Fruit fly (Drosophila melanogaster) whole organism, embryonic: Measurements from ENCODE around the gene CG5565.

Experiments used
- BEAF-32 ChIP-seq: fragments of 200-800 bp; sonication (Bioruptor generic); optimal IDR thresholded peaks from 3 replicates; lab custom pipeline; 2017; ENCODE audit warnings: missing biosample characterization, missing genetic modification characterization, mild to moderate bottlenecking, moderate library complexity, missing genetic modification reagents
- CG10565 ChIP-seq: fragments of 200-800 bp; sonication (Bioruptor generic); optimal IDR thresholded peaks from 3 replicates; lab custom pipeline; 2016; ENCODE audit warnings: missing biosample characterization, mild to moderate bottlenecking, missing genetic modification characterization
- CG11247 ChIP-seq: fragments of 200-800 bp; sonication (Bioruptor generic); IDR thresholded peaks from 2 replicates; pipeline ENCODE4 v1.3.6; 2022; ENCODE audit warnings: missing biosample characterization, missing genetic modification characterization
- CG11398 ChIP-seq: fragments of 200-800 bp; sonication (Bioruptor generic); optimal IDR thresholded peaks from 2 replicates; lab custom pipeline; 2016; ENCODE audit warnings: missing biosample characterization, missing genetic modification characterization
- CG11504 ChIP-seq: fragments of 200-800 bp; sonication (Bioruptor generic); optimal IDR thresholded peaks from 3 replicates; lab custom pipeline; 2019; ENCODE audit warnings: missing biosample characterization, mild to moderate bottlenecking, missing genetic modification characterization, moderate library complexity
- CG11560 ChIP-seq: fragments of 200-800 bp; sonication (Bioruptor generic); IDR thresholded peaks from 3 replicates; pipeline ENCODE4 v1.3.6; 2022; ENCODE audit warnings: missing biosample characterization, missing genetic modification characterization
- CG12236 ChIP-seq: fragments of 200-800 bp; sonication (Bioruptor generic); optimal IDR thresholded peaks from 2 replicates; lab custom pipeline; 2016; ENCODE audit warnings: missing biosample characterization, missing genetic modification characterization
- CG14014 ChIP-seq: fragments of 200-800 bp; sonication (Bioruptor generic); IDR thresholded peaks from 2 replicates; pipeline ENCODE4 v1.3.6; 2022; ENCODE audit warnings: missing biosample characterization, missing genetic modification characterization
- CG14710 ChIP-seq: fragments of 200-800 bp; sonication (Bioruptor generic); optimal IDR thresholded peaks from 3 replicates; lab custom pipeline; 2019; ENCODE audit warnings: missing biosample characterization, mild to moderate bottlenecking, missing genetic modification characterization, moderate library complexity
- CG1529 ChIP-seq: fragments of 200-800 bp; sonication (Bioruptor generic); optimal IDR thresholded peaks from 3 replicates; lab custom pipeline; 2018; ENCODE audit warnings: missing biosample characterization, missing genetic modification characterization
- CG17328 ChIP-seq: fragments of 200-800 bp; sonication (Bioruptor generic); IDR thresholded peaks from 2 replicates; pipeline ENCODE4 v1.3.6; 2022; ENCODE audit warnings: missing biosample characterization, missing genetic modification characterization
- CG17361 ChIP-seq: fragments of 200-800 bp; sonication (Bioruptor generic); IDR thresholded peaks from 3 replicates; pipeline ENCODE4 v1.3.6; 2022; ENCODE audit warnings: missing biosample characterization, missing genetic modification characterization
- CG2120 ChIP-seq: fragments of 200-800 bp; sonication (Bioruptor generic); optimal IDR thresholded peaks from 3 replicates; lab custom pipeline; 2016; ENCODE audit warnings: missing biosample characterization, missing genetic modification characterization
- CG31441 ChIP-seq: fragments of 200-800 bp; sonication (Bioruptor generic); IDR thresholded peaks from 2 replicates; pipeline ENCODE4 v1.3.6; 2022; ENCODE audit warnings: missing biosample characterization, missing genetic modification characterization
- CG32772 ChIP-seq: fragments of 200-800 bp; sonication (Bioruptor generic); IDR thresholded peaks from 2 replicates; pipeline ENCODE4 v1.3.6; 2022; ENCODE audit warnings: missing biosample characterization, missing genetic modification characterization
- CG3281 ChIP-seq: fragments of 200-800 bp; sonication (Bioruptor generic); optimal IDR thresholded peaks from 3 replicates; lab custom pipeline; 2017; ENCODE audit warnings: missing biosample characterization, mild to moderate bottlenecking, missing genetic modification characterization
- CG34224 ChIP-seq: fragments of 200-800 bp; sonication (Bioruptor generic); IDR thresholded peaks from 3 replicates; pipeline ENCODE4 v1.3.6; 2022; ENCODE audit warnings: missing biosample characterization, missing genetic modification characterization; ENCODE audit not compliant: partially characterized antibody
- CG4424 ChIP-seq: fragments of 200-800 bp; sonication (Bioruptor generic); optimal IDR thresholded peaks from 3 replicates; lab custom pipeline; 2016; ENCODE audit warnings: missing biosample characterization, missing genetic modification characterization
- CG5180 ChIP-seq: fragments of 200-800 bp; sonication (Bioruptor generic); optimal IDR thresholded peaks from 3 replicates; lab custom pipeline; 2017; ENCODE audit warnings: missing biosample characterization, missing genetic modification characterization, mild to moderate bottlenecking, moderate library complexity, missing genetic modification reagents
- CG7839 ChIP-seq: fragments of 200-800 bp; sonication (Bioruptor generic); optimal IDR thresholded peaks from 3 replicates; lab custom pipeline; 2018; ENCODE audit warnings: missing biosample characterization, mild to moderate bottlenecking, missing genetic modification characterization, moderate library complexity
- CG7928 ChIP-seq: fragments of 200-800 bp; sonication (Bioruptor generic); optimal IDR thresholded peaks from 2 replicates; lab custom pipeline; 2017; ENCODE audit warnings: missing biosample characterization, mild to moderate bottlenecking, missing genetic modification characterization
- CG8388 ChIP-seq: fragments of 200-800 bp; sonication (Bioruptor generic); optimal IDR thresholded peaks from 2 replicates; lab custom pipeline; 2019; ENCODE audit warnings: missing biosample characterization, mild to moderate bottlenecking, missing genetic modification characterization, moderate library complexity
- Camta ChIP-seq: fragments of 200-800 bp; sonication (Bioruptor generic); optimal IDR thresholded peaks from 2 replicates; lab custom pipeline; 2016; ENCODE audit warnings: missing biosample characterization, missing genetic modification characterization
- Dref ChIP-seq: fragments of 200-800 bp; sonication (Bioruptor generic); IDR thresholded peaks from 2 replicates; pipeline ENCODE4 v1.3.6; 2022; ENCODE audit warnings: missing biosample characterization, missing genetic modification characterization
- Drgx ChIP-seq: fragments of 200-800 bp; sonication (Bioruptor generic); IDR thresholded peaks from 2 replicates; pipeline ENCODE4 v1.3.6; 2022; ENCODE audit warnings: missing biosample characterization, missing genetic modification characterization
- Ets65A ChIP-seq: fragments of 200-800 bp; sonication (Bioruptor generic); peaks from one replicate; lab custom pipeline; 2016; ENCODE audit warnings: missing biosample characterization, missing genetic modification characterization
- Gug ChIP-seq: fragments of 200-800 bp; sonication (Bioruptor generic); IDR thresholded peaks from 4 replicates; pipeline ENCODE4 v1.3.6; 2022; ENCODE audit warnings: missing biosample characterization, missing genetic modification characterization
- Hmr ChIP-seq: fragments of 200-800 bp; sonication (Bioruptor generic); optimal IDR thresholded peaks from 3 replicates; lab custom pipeline; 2017; ENCODE audit warnings: mild to moderate bottlenecking, missing biosample characterization, missing genetic modification reagents, missing genetic modification characterization
- Mes4 ChIP-seq: fragments of 200-800 bp; sonication (Bioruptor generic); optimal IDR thresholded peaks from 2 replicates; lab custom pipeline; 2016; ENCODE audit warnings: missing biosample characterization, missing genetic modification characterization
- Ssrp ChIP-seq: fragments of 200-800 bp; sonication (Bioruptor generic); optimal IDR thresholded peaks from 2 replicates; lab custom pipeline; 2018; ENCODE audit warnings: missing biosample characterization, mild to moderate bottlenecking, missing genetic modification characterization, moderate library complexity
- Xrp1 ChIP-seq: fragments of 200-800 bp; sonication (Bioruptor generic); IDR thresholded peaks from 2 replicates; pipeline ENCODE4 v1.3.6; 2022; ENCODE audit warnings: missing biosample characterization, missing genetic modification characterization
- amos ChIP-seq: fragments of 200-800 bp; sonication (Bioruptor generic); IDR thresholded peaks from 2 replicates; pipeline ENCODE4 v1.3.6; 2022; ENCODE audit warnings: missing biosample characterization, missing genetic modification characterization; ENCODE audit not compliant: partially characterized antibody
- ara ChIP-seq: fragments of 200-800 bp; sonication (Bioruptor generic); IDR thresholded peaks from 2 replicates; pipeline ENCODE4 v1.3.6; 2022; ENCODE audit warnings: missing biosample characterization, missing genetic modification characterization
- bsh ChIP-seq, 2 experiments: fragments of 200-800 bp; sonication (Bioruptor generic); optimal IDR thresholded peaks; 2 replicates each; lab custom pipeline; 2017 to 2018; ENCODE audit warnings: mild to moderate bottlenecking in 2 of 2, missing biosample characterization in 2 of 2, missing genetic modification characterization in 2 of 2, moderate library complexity in 1 of 2
- gce ChIP-seq: fragments of 200-800 bp; sonication (Bioruptor generic); IDR thresholded peaks from 3 replicates; pipeline ENCODE4 v1.3.6; 2022; ENCODE audit warnings: missing biosample characterization, missing genetic modification characterization
- grau ChIP-seq: fragments of 200-800 bp; optimal IDR thresholded peaks from 3 replicates; lab custom pipeline; 2019; ENCODE audit warnings: missing biosample characterization, mild to moderate bottlenecking, missing genetic modification characterization, moderate library complexity
- lola ChIP-seq, 3 experiments: fragments of >200 bp in 2 of 3; fragments of 200-800 bp in 1 of 3; sonication (Bioruptor generic) in 1 of 3; optimal IDR thresholded peaks; 2 replicates each; lab custom pipeline; 2017 to 2019; ENCODE audit warnings: missing biosample characterization in 3 of 3, missing genetic modification characterization in 3 of 3, mild to moderate bottlenecking in 1 of 3, moderate library complexity in 1 of 3
- nerfin-1 ChIP-seq: fragments of 200-800 bp; sonication (Bioruptor generic); optimal IDR thresholded peaks from 3 replicates; lab custom pipeline; 2019; ENCODE audit warnings: missing biosample characterization, mild to moderate bottlenecking, missing genetic modification characterization, moderate library complexity
- prd ChIP-seq, 3 experiments: fragments of >200 bp in 2 of 3; fragments of 200-800 bp in 1 of 3; sonication (Bioruptor generic) in 1 of 3; optimal IDR thresholded peaks in 2 of 3; IDR thresholded peaks in 1 of 3; 2 replicates in 2 of 3; 3 replicates in 1 of 3; pipeline versions ENCODE4 v1.3.6 to Lab custom; 2017 to 2022; ENCODE audit warnings: missing biosample characterization in 1 of 3, missing genetic modification characterization in 1 of 3
- row ChIP-seq: fragments of 200-800 bp; sonication (Bioruptor generic); IDR thresholded peaks from 3 replicates; pipeline ENCODE4 v1.3.6; 2022; ENCODE audit warnings: missing biosample characterization, missing genetic modification characterization
- seq ChIP-seq: fragments of 200-800 bp; sonication (Bioruptor generic); IDR thresholded peaks from 2 replicates; pipeline ENCODE4 v1.3.6; 2022; ENCODE audit warnings: missing biosample characterization, missing genetic modification characterization
- sisA ChIP-seq: fragments of 200-800 bp; sonication (Bioruptor generic); IDR thresholded peaks from 2 replicates; pipeline ENCODE4 v1.3.6; 2022; ENCODE audit warnings: missing biosample characterization, missing genetic modification characterization
- ssp ChIP-seq: fragments of 200-800 bp; sonication (Bioruptor generic); IDR thresholded peaks from 2 replicates; pipeline ENCODE4 v1.3.6; 2022; ENCODE audit warnings: missing biosample characterization, missing genetic modification characterization
- tap ChIP-seq: fragments of 200-800 bp; optimal IDR thresholded peaks from 3 replicates; lab custom pipeline; 2019; ENCODE audit warnings: missing biosample characterization, mild to moderate bottlenecking, missing genetic modification characterization, moderate library complexity
- trem ChIP-seq: fragments of 200-800 bp; optimal IDR thresholded peaks from 3 replicates; lab custom pipeline; 2019; ENCODE audit warnings: missing biosample characterization, mild to moderate bottlenecking, missing genetic modification characterization, moderate library complexity
- wor ChIP-seq: fragments of 200-800 bp; sonication (Bioruptor generic); IDR thresholded peaks from 2 replicates; pipeline ENCODE4 v1.3.6; 2022; ENCODE audit warnings: missing biosample characterization, missing genetic modification characterization
- zf30C ChIP-seq: fragments of 200-800 bp; sonication (Bioruptor generic); optimal IDR thresholded peaks from 3 replicates; lab custom pipeline; 2018; ENCODE audit warnings: missing biosample characterization, mild to moderate bottlenecking, missing genetic modification characterization
- zfh1 ChIP-seq: fragments of 200-800 bp; sonication (Bioruptor generic); IDR thresholded peaks from 3 replicates; pipeline ENCODE4 v1.3.6; 2022; ENCODE audit warnings: missing biosample characterization, missing genetic modification characterization
- zfh2 ChIP-seq: fragments of 200-800 bp; sonication (Bioruptor generic); optimal IDR thresholded peaks from 2 replicates; lab custom pipeline; 2016; ENCODE audit warnings: missing biosample characterization, missing genetic modification characterization

Gene CG5565

DNA sequence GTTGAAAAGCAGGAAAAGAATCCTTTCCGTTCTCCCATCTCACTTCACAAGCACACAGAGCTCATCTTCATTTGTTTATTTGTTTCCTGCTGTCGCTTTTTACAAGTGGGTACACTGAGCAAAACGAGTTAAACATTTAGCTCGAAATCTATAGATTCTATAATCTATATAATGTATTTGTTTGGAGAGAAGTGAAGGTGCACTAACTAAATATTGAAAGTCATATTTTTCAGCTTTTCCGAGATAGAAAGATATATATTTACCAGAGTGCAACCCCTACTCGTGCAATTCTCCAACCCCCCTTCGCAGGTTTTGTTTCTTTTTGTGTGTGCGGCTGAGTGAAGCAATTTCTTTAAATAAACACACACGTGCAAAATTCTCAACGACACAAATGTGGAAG is 32.1 kb upstream of the CG5565 start:
- TF ChIP-seq wor (GFP tag; lab: Robert Waterston, UW) (no peak), CG34224 (no peak), lola (GFP tag; optimal IDR thresholded peaks at IDR 0.05; lab: Kevin White, UChicago) (no peak), Drgx (GFP tag; lab: Robert Waterston, UW) (0 out of 2 replicates have a peak, but pooled peaks have one; percentile 29), gce (GFP tag; lab: Robert Waterston, UW) (no peak), CG11398 (no peak), tap (tag; lab: Kevin White, UChicago) (no peak), CG5180 (no peak), CG11560 (no peak), Ets65A (peak; percentile 53), CG10565 (GFP tag; lab: Kevin White, UChicago) (no peak), bsh (GFP tag; optimal IDR thresholded peaks at IDR 0.05; lab: Kevin White, UChicago) (peak in 1 of 2 experiments; percentile 27), nerfin-1 (peak; percentile 27), zf30C (GFP tag; lab: Kevin White, UChicago) (peak; percentile 33), CG17361 (0 out of 3 replicates have a peak, but pooled peaks have one; percentile 9), CG11247 (no peak), CG3281 (GFP tag; lab: Kevin White, UChicago) (no peak)

DNA sequence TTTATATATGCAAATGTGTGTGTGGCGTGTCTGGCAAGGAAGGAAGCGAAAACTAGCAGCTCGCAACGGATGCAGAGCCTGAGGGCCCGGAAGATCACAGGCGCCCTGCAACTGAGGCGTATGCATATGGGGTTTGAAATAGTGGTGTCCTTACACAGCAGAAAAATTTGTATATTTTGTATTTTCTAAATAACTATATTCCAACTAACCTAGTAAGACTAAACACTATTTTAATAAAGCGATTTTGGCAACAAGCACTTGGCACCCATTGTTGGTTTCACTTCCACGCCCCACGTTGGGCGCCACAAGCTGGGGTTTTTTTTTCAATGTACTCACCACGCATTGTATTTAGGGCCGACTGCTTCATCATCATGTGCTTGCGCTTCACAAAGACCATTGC is 30.8 kb upstream of the CG5565 start:
- TF ChIP-seq Ets65A = peak; percentile 74
- peak; percentile 47; the same call in 1 of the 3 replicates for TF ChIP-seq CG17361
- TF ChIP-seq CG12236 (GFP tag; lab: Kevin White, UChicago) = no peak
- no peak for TF ChIP-seq Hmr
- no peak for TF ChIP-seq trem (tag; lab: Kevin White, UChicago)
- no peak for TF ChIP-seq Dref (GFP tag; lab: Robert Waterston, UW)
- peak; percentile 6 for TF ChIP-seq Ssrp (tag; lab: Kevin White, UChicago)
- no peak for TF ChIP-seq CG17328 (GFP tag; lab: Robert Waterston, UW)
- no peak for TF ChIP-seq CG1529 (GFP tag; lab: Kevin White, UChicago)
- TF ChIP-seq zfh1 (GFP tag; lab: Robert Waterston, UW) = no peak
- TF ChIP-seq zfh2 = no peak
- TF ChIP-seq BEAF-32 (GFP tag; lab: Kevin White, UChicago) = no peak
- no peak for TF ChIP-seq Xrp1 (GFP tag; lab: Robert Waterston, UW)
- no peak for TF ChIP-seq amos (GFP tag; lab: Robert Waterston, UW)
- no peak for TF ChIP-seq CG14710 (tag; lab: Kevin White, UChicago)
- no peak for TF ChIP-seq CG7928 (GFP tag; lab: Kevin White, UChicago)
- TF ChIP-seq Camta (GFP tag; lab: Kevin White, UChicago) = no peak
- TF ChIP-seq Mes4 = no peak
- no peak for TF ChIP-seq CG34224
- no peak for TF ChIP-seq Gug

DNA sequence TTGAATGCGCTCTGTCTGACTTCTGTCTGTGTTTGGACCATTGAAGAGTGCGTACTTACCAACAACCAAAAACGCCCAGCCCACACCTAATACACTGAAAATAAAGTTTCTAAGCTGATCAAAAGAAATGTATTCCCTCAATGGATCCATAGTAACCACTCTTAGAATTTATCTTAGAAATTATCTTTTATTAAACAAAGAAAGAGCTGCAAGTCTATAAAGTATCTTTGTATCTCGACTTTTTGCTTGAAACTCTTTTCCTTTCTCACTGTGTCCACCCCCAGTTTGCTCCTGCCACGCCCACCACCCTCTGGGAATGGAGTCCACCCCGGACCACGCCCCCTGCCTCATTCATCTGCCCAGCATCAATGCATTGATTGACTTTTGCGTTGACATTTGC is 21.9 kb upstream of the CG5565 start:
- 0 out of 2 replicates have a peak, but pooled peaks have one; percentile 10 for TF ChIP-seq CG31441
- peak; percentile 9 for TF ChIP-seq CG8388
- peak; percentile 2 for TF ChIP-seq CG2120
- peak; percentile 7; the same call in 1 of the 2 replicates for TF ChIP-seq sisA (GFP tag; lab: Robert Waterston, UW)
- TF ChIP-seq CG4424 = no peak
- no peak for TF ChIP-seq prd (optimal IDR thresholded peaks at IDR 0.05; lab: Kevin White, UChicago)
- TF ChIP-seq prd (GFP tag; IDR thresholded peaks at IDR 0.05; lab: Robert Waterston, UW) = peak; percentile 7; the same call in 1 of the 3 replicates
- peak; percentile 14 for TF ChIP-seq grau (tag; lab: Kevin White, UChicago)
- 0 out of 2 replicates have a peak, but pooled peaks have one; percentile 31 for TF ChIP-seq seq (GFP tag; lab: Robert Waterston, UW)
- TF ChIP-seq ssp (GFP tag; lab: Robert Waterston, UW) = 0 out of 2 replicates have a peak, but pooled peaks have one; percentile 36
- TF ChIP-seq CG14014 (GFP tag; lab: Robert Waterston, UW) = 0 out of 2 replicates have a peak, but pooled peaks have one; percentile 14
- 0 out of 2 replicates have a peak, but pooled peaks have one; percentile 6 for TF ChIP-seq Xrp1 (GFP tag; lab: Robert Waterston, UW)
- TF ChIP-seq ara (GFP tag; lab: Robert Waterston, UW) = 0 out of 2 replicates have a peak, but pooled peaks have one; percentile 24
- TF ChIP-seq CG7839 (tag; lab: Kevin White, UChicago) = peak; percentile 32
- TF ChIP-seq row (GFP tag; lab: Robert Waterston, UW) = peak; percentile 55
- TF ChIP-seq CG11504 (tag; lab: Kevin White, UChicago) = peak; percentile 36
- 0 out of 2 replicates have a peak, but pooled peaks have one; percentile 12 for TF ChIP-seq CG32772 (GFP tag; lab: Robert Waterston, UW)
